Worm (Caenorhabditis elegans) whole organism, mixed stage, embryonic: ENCODE data around the gene rfp-1.

ENCODE experiments used
- M03D4.4 ChIP-seq: sonication (generic microtip); optimal IDR thresholded peaks from 2 replicates; lab custom pipeline; 2017; ENCODE audit warnings: mild to moderate bottlenecking, missing genetic modification characterization, missing compliant biosample characterization
- bed-3 ChIP-seq: fragments of 200-800 bp; sonication (Bioruptor generic); optimal IDR thresholded peaks from 3 replicates; lab custom pipeline; 2018; ENCODE audit warnings: mild to moderate bottlenecking, missing genetic modification characterization, moderate library complexity, missing compliant biosample characterization
- blmp-1 ChIP-seq: fragments of 150-350 bp; optimal IDR thresholded peaks from 2 replicates; lab custom pipeline; 2014; ENCODE audit warnings: missing biosample characterization, missing genetic modification characterization
- ceh-39 ChIP-seq: fragments of 150-350 bp; optimal IDR thresholded peaks from 2 replicates; lab custom pipeline; 2014; ENCODE audit warnings: missing biosample characterization, missing genetic modification characterization
- ceh-43 ChIP-seq: fragments of 200-800 bp; sonication (Bioruptor generic); optimal IDR thresholded peaks from 2 replicates; lab custom pipeline; 2018; ENCODE audit warnings: mild to moderate bottlenecking, missing genetic modification characterization, moderate library complexity, missing compliant biosample characterization
- ceh-83 ChIP-seq: fragments of 200-800 bp; sonication (Bioruptor generic); optimal IDR thresholded peaks from 2 replicates; lab custom pipeline; 2018; ENCODE audit warnings: mild to moderate bottlenecking, missing genetic modification characterization, missing compliant biosample characterization
- ces-1 ChIP-seq: fragments of 150-350 bp; optimal IDR thresholded peaks from 2 replicates; lab custom pipeline; 2014; ENCODE audit warnings: missing biosample characterization, missing genetic modification reagents, missing genetic modification characterization
- cnd-1 ChIP-seq: fragments of 200-800 bp; sonication (Bioruptor generic); optimal IDR thresholded peaks from 2 replicates; lab custom pipeline; 2018; ENCODE audit warnings: mild to moderate bottlenecking, missing genetic modification characterization, missing compliant biosample characterization
- drap-1 ChIP-seq: fragments of 200-800 bp; sonication (Bioruptor generic); optimal IDR thresholded peaks from 3 replicates; lab custom pipeline; 2018; ENCODE audit warnings: mild to moderate bottlenecking, missing genetic modification characterization, missing compliant biosample characterization
- elt-1 ChIP-seq: sonication (generic microtip); optimal IDR thresholded peaks from 2 replicates; lab custom pipeline; 2017; ENCODE audit warnings: missing genetic modification characterization, mild to moderate bottlenecking, missing compliant biosample characterization, antibody characterized with exemption, moderate library complexity, borderline replicate concordance; ENCODE audit not compliant: insufficient read depth
- elt-3 ChIP-seq: fragments of 150-350 bp; optimal IDR thresholded peaks from 2 replicates; lab custom pipeline; 2014; ENCODE audit warnings: missing biosample characterization, missing genetic modification characterization
- flh-1 ChIP-seq: fragments of 200-800 bp; sonication (Bioruptor generic); optimal IDR thresholded peaks from 2 replicates; lab custom pipeline; 2018; ENCODE audit warnings: mild to moderate bottlenecking, missing genetic modification characterization, moderate library complexity, missing compliant biosample characterization
- ham-2 ChIP-seq: fragments of 200-800 bp; sonication (Bioruptor generic); optimal IDR thresholded peaks from 2 replicates; lab custom pipeline; 2018; ENCODE audit warnings: mild to moderate bottlenecking, missing genetic modification characterization, missing compliant biosample characterization
- hlh-1 ChIP-seq: fragments of 150-350 bp; optimal IDR thresholded peaks from 2 replicates; lab custom pipeline; 2014; ENCODE audit warnings: missing biosample characterization, missing genetic modification reagents, missing genetic modification characterization
- lin-13 ChIP-seq: fragments of 150-350 bp; optimal IDR thresholded peaks from 2 replicates; lab custom pipeline; 2014; ENCODE audit warnings: missing biosample characterization, missing genetic modification characterization
- lin-32 ChIP-seq: fragments of 200-800 bp; sonication (Bioruptor generic); optimal IDR thresholded peaks from 2 replicates; lab custom pipeline; 2018; ENCODE audit warnings: mild to moderate bottlenecking, missing genetic modification characterization, missing compliant biosample characterization
- lsy-2 ChIP-seq: fragments of 150-350 bp; optimal IDR thresholded peaks from 2 replicates; lab custom pipeline; 2014; ENCODE audit warnings: missing biosample characterization, missing genetic modification characterization
- mab-5 ChIP-seq: fragments of 150-350 bp; optimal IDR thresholded peaks from 2 replicates; lab custom pipeline; 2014; ENCODE audit warnings: missing biosample characterization, missing genetic modification characterization
- mep-1 ChIP-seq: fragments of 150-350 bp; optimal IDR thresholded peaks from 2 replicates; lab custom pipeline; 2017; ENCODE audit warnings: missing biosample characterization, missing genetic modification reagents, missing genetic modification characterization, inconsistent platforms
- mls-2 ChIP-seq: sonication (generic microtip); optimal IDR thresholded peaks from 2 replicates; lab custom pipeline; 2016; ENCODE audit warnings: mild to moderate bottlenecking, missing genetic modification characterization, moderate library complexity, missing compliant biosample characterization
- nhr-12 ChIP-seq: fragments of 150-350 bp; optimal IDR thresholded peaks from 2 replicates; lab custom pipeline; 2014; ENCODE audit warnings: missing biosample characterization, missing genetic modification characterization
- nhr-2 ChIP-seq: fragments of 150-350 bp; optimal IDR thresholded peaks from 2 replicates; lab custom pipeline; 2014; ENCODE audit warnings: missing biosample characterization, missing genetic modification characterization
- nhr-237 ChIP-seq: fragments of 150-350 bp; optimal IDR thresholded peaks from 2 replicates; lab custom pipeline; 2014; ENCODE audit warnings: missing biosample characterization, missing genetic modification characterization
- nhr-28 ChIP-seq: fragments of 150-350 bp; optimal IDR thresholded peaks from 2 replicates; lab custom pipeline; 2014; ENCODE audit warnings: missing biosample characterization, missing genetic modification characterization
- nhr-76 ChIP-seq: sonication (generic microtip); optimal IDR thresholded peaks from 2 replicates; lab custom pipeline; 2017; ENCODE audit warnings: missing biosample characterization, missing genetic modification characterization
- pha-4 ChIP-seq: fragments of 150-350 bp; optimal IDR thresholded peaks from 2 replicates; lab custom pipeline; 2018; ENCODE audit warnings: missing biosample characterization, missing genetic modification reagents, missing genetic modification characterization
- sem-2 ChIP-seq: fragments of 200-800 bp; sonication (Bioruptor generic); optimal IDR thresholded peaks from 2 replicates; lab custom pipeline; 2018; ENCODE audit warnings: mild to moderate bottlenecking, missing genetic modification characterization, missing compliant biosample characterization
- snpc-4 ChIP-seq: fragments of 150-350 bp; optimal IDR thresholded peaks from 2 replicates; lab custom pipeline; 2014; ENCODE audit warnings: missing biosample characterization, missing genetic modification characterization
- sptf-1 ChIP-seq: sonication (generic microtip); optimal IDR thresholded peaks from 2 replicates; lab custom pipeline; 2017; ENCODE audit warnings: mild to moderate bottlenecking, missing genetic modification characterization, moderate library complexity, missing compliant biosample characterization
- unc-120 ChIP-seq: sonication (generic microtip); optimal IDR thresholded peaks from 2 replicates; lab custom pipeline; 2017; ENCODE audit warnings: missing genetic modification characterization, missing compliant biosample characterization; ENCODE audit not compliant: poor library complexity, severe bottlenecking
- unc-39 ChIP-seq: fragments of 150-350 bp; optimal IDR thresholded peaks from 2 replicates; lab custom pipeline; 2014; ENCODE audit warnings: missing biosample characterization, missing genetic modification characterization
- unc-62 ChIP-seq: fragments of 150-350 bp; optimal IDR thresholded peaks from 2 replicates; lab custom pipeline; 2014; ENCODE audit warnings: missing biosample characterization, missing genetic modification reagents, missing genetic modification characterization
- zip-8 ChIP-seq: fragments of 150-350 bp; optimal IDR thresholded peaks from 2 replicates; lab custom pipeline; 2014; ENCODE audit warnings: missing biosample characterization, missing genetic modification characterization
- ztf-11 ChIP-seq: fragments of 150-350 bp; optimal IDR thresholded peaks from 2 replicates; lab custom pipeline; 2014; ENCODE audit warnings: missing biosample characterization, missing genetic modification characterization

Gene rfp-1

ce11 chrIII:8358213-8358672 is at the start of gene rfp-1, which contains the start of gene R05D3.8:
Gene rfp-1, plus strand, starts transcription at chrIII:8358622.
Gene R05D3.8, minus strand, starts transcription at chrIII:8358327.
- TF ChIP-seq flh-1 (GFP tag; lab: Kevin White, UChicago), result no peak
- peak; percentile 51 for TF ChIP-seq pha-4 (tag; lab: Kevin White, UChicago)
- TF ChIP-seq hlh-1 (tag; lab: Kevin White, UChicago), result peak; percentile 43
- peak; percentile 13 for TF ChIP-seq nhr-28 (tag; lab: Kevin White, UChicago)
- peak; percentile 59 for TF ChIP-seq ceh-39 (tag; lab: Kevin White, UChicago)
- TF ChIP-seq ceh-83, result no peak
- TF ChIP-seq lsy-2 (tag; lab: Kevin White, UChicago), result peak; percentile 96
- no peak for TF ChIP-seq M03D4.4 (tag; lab: Kevin White, UChicago)
- TF ChIP-seq sem-2 (GFP tag; lab: Kevin White, UChicago), result no peak
- peak; percentile 65 for TF ChIP-seq ces-1
- TF ChIP-seq cnd-1 (tag; lab: Kevin White, UChicago), result no peak
- TF ChIP-seq nhr-237, result peak; percentile 75
- peak; percentile 50 for TF ChIP-seq unc-120 (tag; lab: Kevin White, UChicago)
- TF ChIP-seq blmp-1 (tag; lab: Kevin White, UChicago), result no peak
- peak; percentile 11 for TF ChIP-seq nhr-12 (tag; lab: Kevin White, UChicago)
- peak; percentile 23 for TF ChIP-seq nhr-2 (tag; lab: Kevin White, UChicago)
- peak; percentile 83 for TF ChIP-seq mep-1 (tag; lab: Kevin White, UChicago)
- peak; percentile 51 for TF ChIP-seq unc-62
- TF ChIP-seq, all 35 proteins: peak for 12

ce11 chrIII:8310239-8311057 is 48.0 kb upstream of the rfp-1 start, which contains the start of gene F10E9.3:
Gene F10E9.3, plus strand, starts transcription at chrIII:8311007.
- peak; percentile 93 for TF ChIP-seq lsy-2 (tag; lab: Kevin White, UChicago)
- peak; percentile 49 for TF ChIP-seq mep-1 (tag; lab: Kevin White, UChicago)
- peak; percentile 8 for TF ChIP-seq ces-1
- peak; percentile 39 for TF ChIP-seq hlh-1 (tag; lab: Kevin White, UChicago)
- TF ChIP-seq ceh-39 (tag; lab: Kevin White, UChicago), result peak; percentile 34
- no peak for TF ChIP-seq M03D4.4 (tag; lab: Kevin White, UChicago)
- no peak for TF ChIP-seq mls-2 (tag; lab: Kevin White, UChicago)

- no peak for TF ChIP-seq lsy-2 (tag; lab: Kevin White, UChicago)
- TF ChIP-seq nhr-76 (tag; lab: Kevin White, UChicago), result no peak
- no peak for TF ChIP-seq mab-5 (tag; lab: Kevin White, UChicago)
- no peak for TF ChIP-seq ceh-83
- no peak for TF ChIP-seq nhr-28 (tag; lab: Kevin White, UChicago)
- TF ChIP-seq sem-2 (GFP tag; lab: Kevin White, UChicago), result no peak
- TF ChIP-seq, all 35 proteins: peak for 0
These were observed 46.0 kb upstream of the rfp-1 start, which contains the start of gene F10E9.2 for ce11 chrIII:8312393-8312792. Gene F10E9.2, plus strand, starts transcription at chrIII:8312693.

- TF ChIP-seq unc-62, result no peak
- no peak for TF ChIP-seq mls-2 (tag; lab: Kevin White, UChicago)
- TF ChIP-seq unc-120 (tag; lab: Kevin White, UChicago), result no peak
- no peak for TF ChIP-seq elt-1 (tag; lab: Kevin White, UChicago)
These were observed 39.9 kb upstream of the rfp-1 start, which contains the start of gene sas-4 for ce11 chrIII:8318488-8318887. Gene sas-4, minus strand, starts transcription at chrIII:8318588.

ce11 chrIII:8319100-8319499 is 39.3 kb upstream of the rfp-1 start, which contains the start of gene F10E9.11:
Gene F10E9.11, minus strand, starts transcription at chrIII:8319260.
- TF ChIP-seq ceh-43, result peak; percentile 72
- peak; percentile 69 for TF ChIP-seq sptf-1
- TF ChIP-seq blmp-1 (tag; lab: Kevin White, UChicago), result no peak
- TF ChIP-seq zip-8, result no peak
- peak; percentile 3 for TF ChIP-seq nhr-237
- TF ChIP-seq ztf-11 (tag; lab: Kevin White, UChicago), result no peak
- peak; percentile 21 for TF ChIP-seq drap-1
- TF ChIP-seq ces-1, result peak; percentile 75
- TF ChIP-seq lin-32 (GFP tag; lab: Kevin White, UChicago), result no peak
- peak; percentile 21 for TF ChIP-seq pha-4 (tag; lab: Kevin White, UChicago)
- no peak for TF ChIP-seq nhr-76 (tag; lab: Kevin White, UChicago)
- TF ChIP-seq unc-39 (tag; lab: Kevin White, UChicago), result no peak
- TF ChIP-seq unc-62, result no peak
- TF ChIP-seq unc-120 (tag; lab: Kevin White, UChicago), result no peak
- no peak for TF ChIP-seq elt-1 (tag; lab: Kevin White, UChicago)
- no peak for TF ChIP-seq flh-1 (GFP tag; lab: Kevin White, UChicago)
- TF ChIP-seq nhr-2 (tag; lab: Kevin White, UChicago), result peak; percentile 42
- no peak for TF ChIP-seq snpc-4 (tag; lab: Kevin White, UChicago)
- TF ChIP-seq mab-5 (tag; lab: Kevin White, UChicago), result peak; percentile 77
- no peak for TF ChIP-seq nhr-28 (tag; lab: Kevin White, UChicago)
- TF ChIP-seq mls-2 (tag; lab: Kevin White, UChicago), result peak; percentile 65
- TF ChIP-seq ceh-39 (tag; lab: Kevin White, UChicago), result peak; percentile 20
- peak; percentile 58 for TF ChIP-seq ham-2 (GFP tag; lab: Kevin White, UChicago)
- TF ChIP-seq mep-1 (tag; lab: Kevin White, UChicago), result peak; percentile 75
- TF ChIP-seq lin-13, result peak; percentile 73
- TF ChIP-seq ceh-83, result no peak
- TF ChIP-seq lsy-2 (tag; lab: Kevin White, UChicago), result peak; percentile 79
- TF ChIP-seq sem-2 (GFP tag; lab: Kevin White, UChicago), result no peak
- no peak for TF ChIP-seq cnd-1 (tag; lab: Kevin White, UChicago)
- TF ChIP-seq elt-3 (tag; lab: Kevin White, UChicago), result no peak
- no peak for TF ChIP-seq nhr-12 (tag; lab: Kevin White, UChicago)
- no peak for TF ChIP-seq bed-3
- TF ChIP-seq M03D4.4 (tag; lab: Kevin White, UChicago), result no peak
